Worm (Caenorhabditis elegans) whole organism, L3 larva: ENCODE data around the gene nhr-19.

Source experiments
- ama-1 ChIP-seq: fragments of 150-350 bp; optimal IDR thresholded peaks from 2 replicates; lab custom pipeline; 2018
- elt-1 ChIP-seq: fragments of 150-350 bp; optimal IDR thresholded peaks from 2 replicates; lab custom pipeline; 2014; ENCODE audit warnings: missing biosample characterization, missing genetic modification characterization
- elt-2 ChIP-seq: sonication (generic microtip); optimal IDR thresholded peaks from 2 replicates; lab custom pipeline; 2016; ENCODE audit warnings: missing genetic modification reagents, mild to moderate bottlenecking, missing genetic modification characterization, missing compliant biosample characterization
- fos-1 ChIP-seq: fragments of 150-350 bp; optimal IDR thresholded peaks from 2 replicates; lab custom pipeline; 2014; ENCODE audit warnings: missing biosample characterization, missing genetic modification characterization
- lin-39 ChIP-seq: fragments of 150-350 bp; optimal IDR thresholded peaks from 2 replicates; lab custom pipeline; 2018; ENCODE audit warnings: missing biosample characterization, missing genetic modification reagents, missing genetic modification characterization
- nhr-11 ChIP-seq: fragments of 150-350 bp; optimal IDR thresholded peaks from 2 replicates; lab custom pipeline; 2014; ENCODE audit warnings: missing biosample characterization, missing genetic modification characterization
- nhr-76 ChIP-seq: fragments of 150-350 bp; sonication (generic microtip); optimal IDR thresholded peaks from 5 replicates; lab custom pipeline; 2014; ENCODE audit warnings: missing biosample characterization, missing genetic modification characterization
- snpc-4 ChIP-seq: fragments of 150-350 bp; optimal IDR thresholded peaks from 2 replicates; lab custom pipeline; 2014; ENCODE audit warnings: missing biosample characterization, missing genetic modification characterization
- unc-62 ChIP-seq: fragments of 150-350 bp; sonication (generic microtip); optimal IDR thresholded peaks from 4 replicates; lab custom pipeline; 2014; ENCODE audit warnings: missing biosample characterization, missing genetic modification reagents, missing genetic modification characterization
- zag-1 ChIP-seq: fragments of 150-350 bp; optimal IDR thresholded peaks from 2 replicates; lab custom pipeline; 2014; ENCODE audit warnings: missing biosample characterization, missing genetic modification characterization

DNA sequence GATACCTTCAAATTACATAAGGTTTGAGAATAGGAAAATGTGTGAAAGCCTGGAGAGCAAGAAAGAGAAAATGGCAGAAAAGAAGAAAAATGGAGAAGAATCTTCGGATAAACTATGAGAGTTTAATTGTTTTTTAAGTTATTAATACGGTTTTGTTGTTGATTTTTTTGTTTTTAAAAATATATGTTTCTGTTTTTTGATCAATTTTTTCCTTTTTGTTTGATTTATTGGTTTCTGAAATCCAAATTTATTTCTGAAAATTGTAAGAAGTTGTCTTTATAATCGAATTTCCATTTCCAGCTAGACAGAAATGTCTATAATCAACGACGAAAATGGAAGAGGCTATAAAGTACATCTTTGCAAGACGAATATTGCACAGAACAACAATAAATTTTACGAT is 12.6 kb downstream of the nhr-19 start, which contains the start of gene parp-2:
- TF ChIP-seq ama-1 (lab: Kevin White, UChicago) (no peak), nhr-76 (tag; lab: Kevin White, UChicago) (no peak), lin-39 (tag; lab: Kevin White, UChicago) (no peak), unc-62 (GFP tag; lab: Kevin White, UChicago) (no peak), snpc-4 (tag; lab: Kevin White, UChicago) (no peak), elt-2 (tag; lab: Kevin White, UChicago) (no peak), elt-1 (tag; lab: Kevin White, UChicago) (no peak), zag-1 (tag; lab: Kevin White, UChicago) (no peak), nhr-11 (no peak), fos-1 (tag; lab: Kevin White, UChicago) (no peak)
